Worm (Caenorhabditis elegans): ENCODE measurements around the gene ZC116.1.

DNA sequence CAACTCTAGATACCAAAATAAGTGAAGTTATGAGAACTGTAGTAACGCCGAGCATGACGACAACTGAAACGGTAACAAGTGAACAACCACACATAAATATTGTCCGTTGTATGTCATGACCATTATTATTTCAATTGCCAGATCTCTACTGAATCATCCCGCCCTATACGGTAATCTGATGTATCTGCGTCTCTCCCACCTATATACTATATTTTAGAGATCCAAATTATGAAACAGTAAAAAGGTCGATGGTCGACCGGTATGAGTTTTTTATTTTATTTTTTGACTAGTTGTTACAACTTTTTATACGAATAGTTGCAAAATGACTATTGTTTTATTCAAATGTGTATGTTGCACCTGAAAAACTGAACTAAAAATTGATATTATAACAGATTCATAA lies 19.0 kb upstream of the ZC116.1 start, which contains the start of gene ttr-43:
- TF ChIP-seq lin-13 (tag; optimal IDR thresholded peaks at IDR 0.05) (no peak), nhr-12 (tag; optimal IDR thresholded peaks at IDR 0.05) (no peak), nhr-28 (tag; optimal IDR thresholded peaks at IDR 0.05) (no peak), ces-1 (GFP tag; optimal IDR thresholded peaks at IDR 0.05) (no peak), unc-62 (GFP tag; optimal IDR thresholded peaks at IDR 0.05) (no peak), nhr-76 (tag; optimal IDR thresholded peaks at IDR 0.05) (no peak), lsy-2 (tag; optimal IDR thresholded peaks at IDR 0.05) (no peak), nhr-237 (tag; optimal IDR thresholded peaks at IDR 0.05) (no peak), bed-3 (GFP tag; optimal IDR thresholded peaks at IDR 0.05) (no peak), mep-1 (tag; optimal IDR thresholded peaks at IDR 0.05) (no peak)
